Worm (Caenorhabditis elegans) whole organism, late embryonic: ENCODE results near the gene ulp-3.

Experiments
- C08G9.2 ChIP-seq: sonication (generic microtip); optimal IDR thresholded peaks from 2 replicates; lab custom pipeline; 2016; ENCODE audit warnings: mild to moderate bottlenecking, missing genetic modification characterization, moderate library complexity, missing compliant biosample characterization
- F13H6.1 ChIP-seq: sonication (generic microtip); optimal IDR thresholded peaks from 2 replicates; lab custom pipeline; 2016; ENCODE audit warnings: missing genetic modification characterization, missing compliant biosample characterization
- T23F11.4 ChIP-seq: fragments of 200-800 bp; sonication (Bioruptor generic); optimal IDR thresholded peaks from 2 replicates; lab custom pipeline; 2018; ENCODE audit warnings: mild to moderate bottlenecking, missing genetic modification characterization, missing compliant biosample characterization
- Y22D7AL.16 ChIP-seq: sonication (generic microtip); optimal IDR thresholded peaks from 2 replicates; lab custom pipeline; 2016; ENCODE audit warnings: missing genetic modification characterization, missing compliant biosample characterization
- ahr-1 ChIP-seq: sonication (generic microtip); optimal IDR thresholded peaks from 2 replicates; lab custom pipeline; 2016; ENCODE audit warnings: missing genetic modification characterization, missing compliant biosample characterization
- ama-1 ChIP-seq: fragments of 150-350 bp; optimal IDR thresholded peaks from 2 replicates; lab custom pipeline; 2014
- ceh-14 ChIP-seq: sonication (generic microtip); optimal IDR thresholded peaks from 2 replicates; lab custom pipeline; 2016; ENCODE audit warnings: missing genotype, missing genetic modification characterization, missing compliant biosample characterization
- ceh-18 ChIP-seq: sonication (generic microtip); optimal IDR thresholded peaks from 2 replicates; lab custom pipeline; 2016; ENCODE audit warnings: missing genetic modification characterization, missing compliant biosample characterization
- ceh-19 ChIP-seq: fragments of 200-800 bp; sonication (Bioruptor generic); optimal IDR thresholded peaks from 2 replicates; lab custom pipeline; 2018; ENCODE audit warnings: mild to moderate bottlenecking, missing genetic modification characterization, missing compliant biosample characterization
- ceh-2 ChIP-seq: sonication (generic microtip); optimal IDR thresholded peaks from 2 replicates; lab custom pipeline; 2016; ENCODE audit warnings: missing genotype, missing genetic modification characterization, missing compliant biosample characterization
- ceh-30 ChIP-seq: fragments of 150-350 bp; optimal IDR thresholded peaks from 2 replicates; lab custom pipeline; 2014; ENCODE audit warnings: missing biosample characterization, missing genetic modification characterization
- ceh-34 ChIP-seq: sonication (generic microtip); optimal IDR thresholded peaks from 2 replicates; lab custom pipeline; 2016; ENCODE audit warnings: mild to moderate bottlenecking, missing genetic modification characterization, missing compliant biosample characterization
- ceh-48 ChIP-seq: sonication (generic microtip); optimal IDR thresholded peaks from 2 replicates; lab custom pipeline; 2016; ENCODE audit warnings: missing genetic modification characterization, inconsistent platforms, missing compliant biosample characterization
- ceh-6 ChIP-seq: fragments of 200-800 bp; sonication (Bioruptor generic); optimal IDR thresholded peaks from 2 replicates; lab custom pipeline; 2018; ENCODE audit warnings: mild to moderate bottlenecking, missing genetic modification characterization, missing compliant biosample characterization
- fkh-6 ChIP-seq: sonication (generic microtip); optimal IDR thresholded peaks from 2 replicates; lab custom pipeline; 2016; ENCODE audit warnings: missing genetic modification characterization, missing compliant biosample characterization
- hlh-30 ChIP-seq: sonication (generic microtip); optimal IDR thresholded peaks from 2 replicates; lab custom pipeline; 2017; ENCODE audit warnings: antibody characterized with exemption, missing genetic modification characterization, missing compliant biosample characterization; ENCODE audit not compliant: insufficient read depth
- hlh-8 ChIP-seq: sonication (generic microtip); optimal IDR thresholded peaks from 2 replicates; lab custom pipeline; 2016; ENCODE audit warnings: missing genotype, missing genetic modification characterization, missing compliant biosample characterization
- lin-11 ChIP-seq: fragments of 200-800 bp; sonication (Bioruptor generic); optimal IDR thresholded peaks from 2 replicates; lab custom pipeline; 2018; ENCODE audit warnings: mild to moderate bottlenecking, missing genetic modification characterization, missing compliant biosample characterization
- madf-2 ChIP-seq: sonication (generic microtip); optimal IDR thresholded peaks from 2 replicates; lab custom pipeline; 2017; ENCODE audit warnings: missing genetic modification characterization, missing compliant biosample characterization
- mec-3 ChIP-seq: sonication (generic microtip); optimal IDR thresholded peaks from 2 replicates; lab custom pipeline; 2016; ENCODE audit warnings: borderline replicate concordance, missing genetic modification characterization, missing compliant biosample characterization
- nfya-1 ChIP-seq: sonication (generic microtip); optimal IDR thresholded peaks from 2 replicates; lab custom pipeline; 2017; ENCODE audit warnings: missing genetic modification characterization, mild to moderate bottlenecking, missing compliant biosample characterization, antibody characterized with exemption, moderate library complexity
- nhr-232 ChIP-seq: sonication (generic microtip); optimal IDR thresholded peaks from 2 replicates; lab custom pipeline; 2016; ENCODE audit warnings: missing genetic modification characterization, missing compliant biosample characterization
- odd-2 ChIP-seq: sonication (generic microtip); optimal IDR thresholded peaks from 2 replicates; lab custom pipeline; 2017; ENCODE audit warnings: antibody characterized with exemption, mild to moderate bottlenecking, missing genetic modification characterization, missing compliant biosample characterization
- pag-3 ChIP-seq: sonication (generic microtip); optimal IDR thresholded peaks from 2 replicates; lab custom pipeline; 2016; ENCODE audit warnings: missing compliant biosample characterization, missing genetic modification characterization, borderline replicate concordance
- pax-1 ChIP-seq: fragments of 150-350 bp; optimal IDR thresholded peaks from 2 replicates; lab custom pipeline; 2014; ENCODE audit warnings: missing biosample characterization, missing genetic modification characterization
- pros-1 ChIP-seq: fragments of 150-350 bp; optimal IDR thresholded peaks from 2 replicates; lab custom pipeline; 2014; ENCODE audit warnings: missing biosample characterization, missing genetic modification reagents, missing genetic modification characterization
- ref-2 ChIP-seq: sonication (generic microtip); optimal IDR thresholded peaks from 2 replicates; lab custom pipeline; 2016; ENCODE audit warnings: missing genetic modification characterization, missing compliant biosample characterization
- rnt-1 ChIP-seq: sonication (generic microtip); optimal IDR thresholded peaks from 2 replicates; lab custom pipeline; 2016; ENCODE audit warnings: missing genetic modification characterization, missing compliant biosample characterization
- tbx-7 ChIP-seq: sonication (generic microtip); optimal IDR thresholded peaks from 2 replicates; lab custom pipeline; 2016; ENCODE audit warnings: missing genotype, missing genetic modification characterization, missing compliant biosample characterization
- ttx-3 ChIP-seq: sonication (generic microtip); optimal IDR thresholded peaks from 2 replicates; lab custom pipeline; 2016; ENCODE audit warnings: missing genetic modification reagents, missing genetic modification characterization, missing compliant biosample characterization
- unc-3 ChIP-seq, 2 experiments: fragments of 200-800 bp in 1 of 2; sonication (Bioruptor generic) in 1 of 2; sonication (generic microtip) in 1 of 2; conservative IDR thresholded peaks in 1 of 2; optimal IDR thresholded peaks in 1 of 2; 2 replicates each; pipeline versions ENCODE4 v1.3.6 to Lab custom; 2016 to 2022; ENCODE audit warnings: missing compliant biosample characterization in 2 of 2, missing genetic modification characterization in 2 of 2, missing genetic modification reagents in 1 of 2
- zip-5 ChIP-seq: sonication (generic microtip); optimal IDR thresholded peaks from 2 replicates; lab custom pipeline; 2016; ENCODE audit warnings: missing genetic modification characterization, missing compliant biosample characterization

Gene ulp-3

ce11 chrIV:1964057-1964456 lies 623 bp downstream of the ulp-3 start:
- TF ChIP-seq ceh-34 (tag; lab: Kevin White, UChicago) (no peak), ama-1 (lab: Kevin White, UChicago) (no peak), unc-3 (GFP tag; conservative IDR thresholded peaks at IDR 0.05; lab: Robert Waterston, UW) (no peak), unc-3 (tag; optimal IDR thresholded peaks at IDR 0.05; lab: Kevin White, UChicago) (no peak), ceh-6 (GFP tag; lab: Kevin White, UChicago) (no peak), lin-11 (tag; lab: Kevin White, UChicago) (no peak), pros-1 (tag; lab: Kevin White, UChicago) (no peak), ceh-18 (no peak), madf-2 (no peak), Y22D7AL.16 (tag; lab: Kevin White, UChicago) (no peak), F13H6.1 (tag; lab: Kevin White, UChicago) (no peak), nfya-1 (tag; lab: Kevin White, UChicago) (no peak), hlh-30 (tag; lab: Kevin White, UChicago) (no peak), ahr-1 (tag; lab: Kevin White, UChicago) (no peak), nhr-232 (tag; lab: Kevin White, UChicago) (no peak), ref-2 (tag; lab: Kevin White, UChicago) (no peak)
- TF ChIP-seq, all 69 proteins: peak for 0

- TF ChIP-seq ceh-48 (tag; lab: Kevin White, UChicago) (peak; percentile 27), ceh-2 (tag; lab: Kevin White, UChicago) (no peak)
Measured at ce11 chrIV:1965135-1965534, 1.7 kb downstream of the ulp-3 start, which contains the start of gene Y48A5A.1. Gene Y48A5A.1 (plus strand): TSS chrIV:1965481.

ce11 chrIV:1969353-1969752 lies 5.9 kb downstream of the ulp-3 start, which contains the start of gene Y48A5A.3:
Gene Y48A5A.3 (plus strand): TSS chrIV:1969737.
- TF ChIP-seq unc-3 (GFP tag; conservative IDR thresholded peaks at IDR 0.05; lab: Robert Waterston, UW) (no peak), unc-3 (tag; optimal IDR thresholded peaks at IDR 0.05; lab: Kevin White, UChicago) (no peak), ceh-48 (tag; lab: Kevin White, UChicago) (peak; percentile 20)
- TF ChIP-seq, all 69 proteins: peak for 1

ce11 chrIV:1970158-1970557 lies 6.7 kb downstream of the ulp-3 start:
- TF ChIP-seq ceh-30 (tag; lab: Kevin White, UChicago) (no peak), hlh-8 (tag; lab: Kevin White, UChicago) (no peak), ama-1 (lab: Kevin White, UChicago) (no peak), odd-2 (tag; lab: Kevin White, UChicago) (no peak), zip-5 (tag; lab: Kevin White, UChicago) (no peak), T23F11.4 (GFP tag; lab: Kevin White, UChicago) (no peak), tbx-7 (tag; lab: Kevin White, UChicago) (no peak), C08G9.2 (tag; lab: Kevin White, UChicago) (no peak), nfya-1 (tag; lab: Kevin White, UChicago) (no peak), Y22D7AL.16 (tag; lab: Kevin White, UChicago) (no peak), ttx-3 (tag; lab: Kevin White, UChicago) (no peak), ceh-48 (tag; lab: Kevin White, UChicago) (no peak), rnt-1 (tag; lab: Kevin White, UChicago) (no peak), fkh-6 (tag; lab: Kevin White, UChicago) (no peak), ceh-19 (GFP tag; lab: Kevin White, UChicago) (no peak), ceh-2 (tag; lab: Kevin White, UChicago) (no peak), nhr-232 (tag; lab: Kevin White, UChicago) (no peak), lin-11 (tag; lab: Kevin White, UChicago) (no peak), ceh-14 (tag; lab: Kevin White, UChicago) (no peak)
- TF ChIP-seq, all 69 proteins: peak for 0

ce11 chrIV:1971078-1971477 lies 7.6 kb downstream of the ulp-3 start:
- TF ChIP-seq ceh-14 (tag; lab: Kevin White, UChicago) (no peak), pag-3 (tag; lab: Kevin White, UChicago) (no peak), ceh-2 (tag; lab: Kevin White, UChicago) (no peak), mec-3 (tag; lab: Kevin White, UChicago) (no peak), pax-1 (tag; lab: Kevin White, UChicago) (no peak), pros-1 (tag; lab: Kevin White, UChicago) (no peak)
